Worm (Caenorhabditis elegans) whole organism, L1 larva: ENCODE data around the gene srx-93.

ENCODE experiments used
- C04F5.9 ChIP-seq: sonication (generic microtip); optimal IDR thresholded peaks from 2 replicates; lab custom pipeline; 2016; ENCODE audit warnings: missing genetic modification characterization, missing compliant biosample characterization
- C34B4.2 ChIP-seq: sonication (generic microtip); optimal IDR thresholded peaks from 2 replicates; lab custom pipeline; 2017; ENCODE audit warnings: mild to moderate bottlenecking, missing genetic modification characterization, missing compliant biosample characterization
- aha-1 ChIP-seq: fragments of 150-350 bp; optimal IDR thresholded peaks from 2 replicates; lab custom pipeline; 2014; ENCODE audit warnings: missing biosample characterization, missing genetic modification characterization
- blmp-1 ChIP-seq: fragments of 150-350 bp; optimal IDR thresholded peaks from 2 replicates; lab custom pipeline; 2014; ENCODE audit warnings: missing biosample characterization, missing genetic modification characterization
- ceh-82 ChIP-seq, 3 experiments: fragments of 150-350 bp in 1 of 3; sonication (generic microtip) in 2 of 3; optimal IDR thresholded peaks; 2 replicates each; lab custom pipeline; 2014 to 2017; ENCODE audit warnings: missing biosample characterization in 3 of 3, missing genetic modification characterization in 3 of 3
- dsc-1 ChIP-seq: sonication (generic microtip); optimal IDR thresholded peaks from 2 replicates; lab custom pipeline; 2016; ENCODE audit warnings: mild to moderate bottlenecking, missing genetic modification characterization, missing compliant biosample characterization
- efl-1 ChIP-seq, 4 experiments: fragments of 150-350 bp; optimal IDR thresholded peaks in 3 of 4; peaks in 1 of 4; 1 replicate in 1 of 4; 2 replicates in 3 of 4; lab custom pipeline; 2014; ENCODE audit warnings: missing biosample characterization in 2 of 4, missing genetic modification characterization in 2 of 4, missing genetic modification reagents in 2 of 4
- egl-13 ChIP-seq: sonication (generic microtip); optimal IDR thresholded peaks from 2 replicates; lab custom pipeline; 2016; ENCODE audit warnings: missing genotype, missing genetic modification reagents, missing genetic modification characterization, missing compliant biosample characterization
- elt-2 ChIP-seq: sonication (generic microtip); optimal IDR thresholded peaks from 2 replicates; lab custom pipeline; 2016; ENCODE audit warnings: missing genetic modification characterization, mild to moderate bottlenecking, inconsistent platforms, missing compliant biosample characterization, missing genetic modification reagents
- elt-3 ChIP-seq, 6 experiments: fragments of 150-350 bp in 1 of 6; sonication (generic microtip); optimal IDR thresholded peaks; 2 replicates each; lab custom pipeline; 2017 to 2018; ENCODE audit warnings: missing biosample characterization in 6 of 6, missing genetic modification characterization in 6 of 6, inconsistent platforms in 1 of 6
- fkh-4 ChIP-seq: sonication (generic microtip); optimal IDR thresholded peaks from 2 replicates; lab custom pipeline; 2016; ENCODE audit warnings: missing compliant biosample characterization, missing genetic modification characterization, borderline replicate concordance
- fkh-8 ChIP-seq: sonication (generic microtip); optimal IDR thresholded peaks from 2 replicates; lab custom pipeline; 2016; ENCODE audit warnings: mild to moderate bottlenecking, missing genetic modification characterization, missing compliant biosample characterization
- grh-1 ChIP-seq: fragments of 200-800 bp; sonication (Bioruptor generic); IDR thresholded peaks from 2 replicates; pipeline ENCODE4 v1.3.6; 2022; ENCODE audit warnings: missing genetic modification reagents, missing genetic modification characterization, missing compliant biosample characterization
- hlh-4 ChIP-seq: sonication (generic microtip); optimal IDR thresholded peaks from 2 replicates; lab custom pipeline; 2016; ENCODE audit warnings: mild to moderate bottlenecking, missing genetic modification characterization, missing compliant biosample characterization
- isw-1 ChIP-seq: fragments of 200-800 bp; sonication (Bioruptor generic); IDR thresholded peaks from 2 replicates; pipeline ENCODE4 v1.3.6; 2022; ENCODE audit warnings: missing genetic modification characterization, missing compliant biosample characterization
- lin-15B ChIP-seq: fragments of 150-350 bp; sonication (generic microtip); optimal IDR thresholded peaks from 3 replicates; lab custom pipeline; 2014; ENCODE audit warnings: missing biosample characterization, missing genetic modification characterization
- lsy-2 ChIP-seq, 2 experiments: fragments of 150-350 bp; optimal IDR thresholded peaks; 2 replicates each; lab custom pipeline; 2014; ENCODE audit warnings: missing biosample characterization in 2 of 2, missing genetic modification characterization in 2 of 2
- mab-9 ChIP-seq: fragments of 200-800 bp; sonication (Bioruptor generic); IDR thresholded peaks from 2 replicates; pipeline ENCODE4 v1.3.6; 2022; ENCODE audit warnings: missing genetic modification reagents, missing genetic modification characterization, missing compliant biosample characterization
- mdl-1 ChIP-seq, 2 experiments: fragments of 150-350 bp; optimal IDR thresholded peaks; 2 replicates each; lab custom pipeline; 2014 to 2017; ENCODE audit warnings: missing biosample characterization in 2 of 2, missing genetic modification characterization in 2 of 2, inconsistent platforms in 1 of 2
- mef-2 ChIP-seq: fragments of 150-350 bp; optimal IDR thresholded peaks from 2 replicates; lab custom pipeline; 2014; ENCODE audit warnings: missing biosample characterization, missing genetic modification characterization
- mep-1 ChIP-seq: fragments of 150-350 bp; optimal IDR thresholded peaks from 2 replicates; lab custom pipeline; 2014; ENCODE audit warnings: missing biosample characterization, missing genetic modification characterization
- nhr-11 ChIP-seq: fragments of 150-350 bp; optimal IDR thresholded peaks from 2 replicates; lab custom pipeline; 2014; ENCODE audit warnings: missing biosample characterization, missing genetic modification characterization
- nhr-20 ChIP-seq: sonication (generic microtip); optimal IDR thresholded peaks from 2 replicates; lab custom pipeline; 2016; ENCODE audit warnings: mild to moderate bottlenecking, missing genetic modification characterization, missing compliant biosample characterization
- nhr-47 ChIP-seq: sonication (generic microtip); optimal IDR thresholded peaks from 2 replicates; lab custom pipeline; 2016; ENCODE audit warnings: mild to moderate bottlenecking, missing genetic modification characterization, moderate library complexity, missing compliant biosample characterization
- nhr-71 ChIP-seq: sonication (generic microtip); optimal IDR thresholded peaks from 2 replicates; lab custom pipeline; 2016; ENCODE audit warnings: mild to moderate bottlenecking, missing genetic modification characterization, moderate library complexity, missing compliant biosample characterization
- nhr-76 ChIP-seq: sonication (generic microtip); optimal IDR thresholded peaks from 2 replicates; lab custom pipeline; 2017; ENCODE audit warnings: missing biosample characterization, missing genetic modification characterization
- pqm-1 ChIP-seq: sonication (generic microtip); optimal IDR thresholded peaks from 3 replicates; lab custom pipeline; 2017; ENCODE audit warnings: missing biosample characterization, missing genetic modification characterization
- snpc-4 ChIP-seq: fragments of 150-350 bp; optimal IDR thresholded peaks from 2 replicates; lab custom pipeline; 2014; ENCODE audit warnings: missing biosample characterization, missing genetic modification characterization
- snu-23 ChIP-seq: sonication (generic microtip); optimal IDR thresholded peaks from 2 replicates; lab custom pipeline; 2016; ENCODE audit warnings: missing genetic modification characterization, missing compliant biosample characterization
- sox-4 ChIP-seq: sonication (generic microtip); optimal IDR thresholded peaks from 2 replicates; lab custom pipeline; 2016; ENCODE audit warnings: missing genetic modification characterization, missing compliant biosample characterization
- sptf-1 ChIP-seq: fragments of 150-350 bp; optimal IDR thresholded peaks from 2 replicates; lab custom pipeline; 2014; ENCODE audit warnings: missing biosample characterization, missing genetic modification characterization
- sup-37 ChIP-seq: fragments of 200-800 bp; sonication (Bioruptor generic); optimal IDR thresholded peaks from 2 replicates; lab custom pipeline; 2018; ENCODE audit warnings: mild to moderate bottlenecking, missing genetic modification characterization, missing compliant biosample characterization
- unc-130 ChIP-seq: fragments of 150-350 bp; optimal IDR thresholded peaks from 2 replicates; lab custom pipeline; 2017; ENCODE audit warnings: missing biosample characterization, missing genetic modification characterization, inconsistent platforms
- unc-30 ChIP-seq: sonication (generic microtip); optimal IDR thresholded peaks from 2 replicates; lab custom pipeline; 2017; ENCODE audit warnings: missing biosample characterization, missing genetic modification characterization
- unc-62 ChIP-seq: fragments of 150-350 bp; optimal IDR thresholded peaks from 2 replicates; lab custom pipeline; 2014; ENCODE audit warnings: missing biosample characterization, missing genetic modification reagents, missing genetic modification characterization
- unc-86 ChIP-seq: sonication (generic microtip); optimal IDR thresholded peaks from 2 replicates; lab custom pipeline; 2016; ENCODE audit warnings: missing genetic modification characterization, missing compliant biosample characterization
- zip-4 ChIP-seq: fragments of 200-800 bp; sonication (Bioruptor generic); optimal IDR thresholded peaks from 2 replicates; lab custom pipeline; 2018; ENCODE audit warnings: mild to moderate bottlenecking, missing genetic modification characterization, moderate library complexity, missing compliant biosample characterization
- ztf-4 ChIP-seq: fragments of 150-350 bp; optimal IDR thresholded peaks from 2 replicates; lab custom pipeline; 2014; ENCODE audit warnings: missing biosample characterization, missing genetic modification characterization

The srx-93 gene

ce11 chrV:3626944-3627343 is 6.4 kb upstream of the srx-93 start, which contains the start of gene F59B1.4:
F59B1.4 (minus strand) TSS chrV:3627044.
- TF ChIP-seq unc-130 (tag; lab: Kevin White, UChicago): no peak
- no peak for TF ChIP-seq nhr-20 (tag; lab: Kevin White, UChicago)
- TF ChIP-seq mep-1: no peak
- TF ChIP-seq snpc-4 (tag; lab: Kevin White, UChicago): no peak
- no peak for TF ChIP-seq sox-4 (tag; lab: Kevin White, UChicago)
- no peak for TF ChIP-seq nhr-47 (tag; lab: Kevin White, UChicago)
- TF ChIP-seq ztf-4: no peak
- TF ChIP-seq elt-3 (tag; optimal IDR thresholded peaks at IDR 0.05; lab: Kevin White, UChicago): no peak
- no peak for TF ChIP-seq grh-1 (GFP tag; lab: Robert Waterston, UW)

- TF ChIP-seq elt-3 (tag; optimal IDR thresholded peaks at IDR 0.05; lab: Kevin White, UChicago): peak in 4 of 6 experiments; percentile 47 to 99 (median 65)
- no peak for TF ChIP-seq egl-13 (tag; lab: Kevin White, UChicago)
- TF ChIP-seq efl-1 (optimal IDR thresholded peaks at IDR 0.05; lab: Kevin White, UChicago): no peak
- TF ChIP-seq efl-1 (GFP tag; optimal IDR thresholded peaks at IDR 0.05 in 1 of 2; lab: Kevin White, UChicago): peak in 1 of 2 experiments; percentile 22
- peak in 1 of 2 experiments; percentile 58 for TF ChIP-seq mdl-1 (tag; optimal IDR thresholded peaks at IDR 0.05; lab: Kevin White, UChicago)
- no peak for TF ChIP-seq unc-62 (GFP tag; lab: Kevin White, UChicago)
- no peak for TF ChIP-seq unc-30
- no peak for TF ChIP-seq sup-37
- peak; percentile 46 for TF ChIP-seq unc-130 (tag; lab: Kevin White, UChicago)
- peak; percentile 69 for TF ChIP-seq blmp-1
- TF ChIP-seq lsy-2 (tag; optimal IDR thresholded peaks at IDR 0.05; lab: Kevin White, UChicago): peak in 1 of 2 experiments; percentile 30
- peak; percentile 64 for TF ChIP-seq nhr-20 (tag; lab: Kevin White, UChicago)
- TF ChIP-seq, all 84 proteins: peak for 7
These were observed 3.7 kb downstream of the srx-93 start for ce11 chrV:3616844-3617243.

- TF ChIP-seq lsy-2 (tag; optimal IDR thresholded peaks at IDR 0.05; lab: Kevin White, UChicago): no peak
- no peak for TF ChIP-seq efl-1 (optimal IDR thresholded peaks at IDR 0.05; lab: Kevin White, UChicago)
- TF ChIP-seq efl-1 (GFP tag; optimal IDR thresholded peaks at IDR 0.05 in 1 of 2; lab: Kevin White, UChicago): peak in 1 of 2 experiments; percentile 61
- TF ChIP-seq blmp-1: peak; percentile 78
These were observed 6.1 kb downstream of the srx-93 start, which contains the start of gene T22F3.11 for ce11 chrV:3614397-3614796. T22F3.11 (minus strand) TSS chrV:3614553.

- TF ChIP-seq snu-23 (GFP tag; lab: Kevin White, UChicago) (no peak), dsc-1 (tag; lab: Kevin White, UChicago) (no peak), ceh-82 (tag; optimal IDR thresholded peaks at IDR 0.05; lab: Kevin White, UChicago) (no peak), efl-1 (optimal IDR thresholded peaks at IDR 0.05; lab: Kevin White, UChicago) (no peak), efl-1 (GFP tag; optimal IDR thresholded peaks at IDR 0.05 in 1 of 2; lab: Kevin White, UChicago) (peak in 1 of 2 experiments; percentile 26), hlh-4 (no peak), C34B4.2 (no peak), nhr-76 (tag; lab: Kevin White, UChicago) (no peak)
These were observed 7.5 kb downstream of the srx-93 start for ce11 chrV:3613042-3613441.

ce11 chrV:3611654-3612053 is 8.9 kb downstream of the srx-93 start, which contains the start of gene T22F3.10:
T22F3.10 (minus strand) TSS chrV:3611754.
- TF ChIP-seq lin-15B (tag; lab: Kevin White, UChicago): no peak
- no peak for TF ChIP-seq fkh-8
- no peak for TF ChIP-seq unc-130 (tag; lab: Kevin White, UChicago)
- no peak for TF ChIP-seq nhr-47 (tag; lab: Kevin White, UChicago)
- no peak for TF ChIP-seq mef-2
- TF ChIP-seq pqm-1 (tag; lab: Kevin White, UChicago): no peak
- no peak for TF ChIP-seq zip-4 (GFP tag; lab: Kevin White, UChicago)
- no peak for TF ChIP-seq isw-1
- TF ChIP-seq elt-2 (tag; lab: Kevin White, UChicago): no peak
- no peak for TF ChIP-seq sptf-1 (tag; lab: Kevin White, UChicago)
- TF ChIP-seq snpc-4 (tag; lab: Kevin White, UChicago): no peak
- TF ChIP-seq fkh-4: no peak
- TF ChIP-seq C04F5.9 (tag; lab: Kevin White, UChicago): no peak
- TF ChIP-seq elt-3 (tag; optimal IDR thresholded peaks at IDR 0.05; lab: Kevin White, UChicago): no peak
- TF ChIP-seq nhr-71 (tag; lab: Kevin White, UChicago): no peak
- no peak for TF ChIP-seq nhr-11 (tag; lab: Kevin White, UChicago)
- TF ChIP-seq unc-86 (tag; lab: Kevin White, UChicago): no peak
- TF ChIP-seq mdl-1 (tag; optimal IDR thresholded peaks at IDR 0.05; lab: Kevin White, UChicago): no peak
- TF ChIP-seq mab-9 (GFP tag; lab: Robert Waterston, UW): no peak
- TF ChIP-seq aha-1 (tag; lab: Kevin White, UChicago): no peak
